Worm (Caenorhabditis elegans): ENCODE data around the gene pxn-1.

- TF ChIP-seq aly-2 (tag; optimal IDR thresholded peaks at IDR 0.05) (no peak), ceh-16 (tag; optimal IDR thresholded peaks at IDR 0.05) (no peak), snpc-4 (tag; optimal IDR thresholded peaks at IDR 0.05) (no peak)
These were observed 21.7 kb downstream of the pxn-1 start for ce11 chrV:8516426-8516825.

Measured in whole organism, L2 larva.